Worm (Caenorhabditis elegans): ENCODE results near the gene C16C8.20.

ce11 chrII:3434893-3435503 is 11.7 kb upstream of the C16C8.20 start:
- TF ChIP-seq ama-1 (optimal IDR thresholded peaks at IDR 0.05) (no peak), zip-4 (GFP tag; optimal IDR thresholded peaks at IDR 0.05) (no peak), ces-1 (GFP tag; optimal IDR thresholded peaks at IDR 0.05) (no peak), elt-3 (tag; optimal IDR thresholded peaks at IDR 0.05) (no peak), rnt-1 (tag; optimal IDR thresholded peaks at IDR 0.05) (no peak), lin-39 (tag; optimal IDR thresholded peaks at IDR 0.05) (no peak), skn-1 (tag; optimal IDR thresholded peaks at IDR 0.05) (no peak), nhr-76 (tag; optimal IDR thresholded peaks at IDR 0.05) (no peak), lir-3 (tag; optimal IDR thresholded peaks at IDR 0.05; ENCODE audit: poor library complexity) (no peak), unc-86 (tag; optimal IDR thresholded peaks at IDR 0.05) (no peak)
